Worm (Caenorhabditis elegans) whole organism, late embryonic: ENCODE data around the gene srd-68.

Experiments
- C08G9.2 ChIP-seq: sonication (generic microtip); optimal IDR thresholded peaks from 2 replicates; lab custom pipeline; 2016; ENCODE audit warnings: mild to moderate bottlenecking, missing genetic modification characterization, moderate library complexity, missing compliant biosample characterization
- C38D4.7 ChIP-seq: fragments of 200-800 bp; sonication (Bioruptor generic); optimal IDR thresholded peaks from 2 replicates; lab custom pipeline; 2018; ENCODE audit warnings: mild to moderate bottlenecking, missing genetic modification characterization, moderate library complexity, missing compliant biosample characterization
- K02D7.2 ChIP-seq: sonication (generic microtip); optimal IDR thresholded peaks from 2 replicates; lab custom pipeline; 2017; ENCODE audit warnings: mild to moderate bottlenecking, missing genetic modification characterization, missing compliant biosample characterization
- ama-1 ChIP-seq: fragments of 150-350 bp; optimal IDR thresholded peaks from 2 replicates; lab custom pipeline; 2014
- ceh-19 ChIP-seq: fragments of 200-800 bp; sonication (Bioruptor generic); optimal IDR thresholded peaks from 2 replicates; lab custom pipeline; 2018; ENCODE audit warnings: mild to moderate bottlenecking, missing genetic modification characterization, missing compliant biosample characterization
- ceh-22 ChIP-seq: sonication (generic microtip); optimal IDR thresholded peaks from 2 replicates; lab custom pipeline; 2017; ENCODE audit warnings: missing biosample characterization, missing genetic modification characterization
- ceh-30 ChIP-seq: fragments of 150-350 bp; optimal IDR thresholded peaks from 2 replicates; lab custom pipeline; 2014; ENCODE audit warnings: missing biosample characterization, missing genetic modification characterization
- ceh-31 ChIP-seq: sonication (generic microtip); optimal IDR thresholded peaks from 2 replicates; lab custom pipeline; 2016; ENCODE audit warnings: missing genetic modification characterization, missing compliant biosample characterization
- ceh-34 ChIP-seq: sonication (generic microtip); optimal IDR thresholded peaks from 2 replicates; lab custom pipeline; 2016; ENCODE audit warnings: mild to moderate bottlenecking, missing genetic modification characterization, missing compliant biosample characterization
- ceh-6 ChIP-seq: fragments of 200-800 bp; sonication (Bioruptor generic); optimal IDR thresholded peaks from 2 replicates; lab custom pipeline; 2018; ENCODE audit warnings: mild to moderate bottlenecking, missing genetic modification characterization, missing compliant biosample characterization
- ceh-9 ChIP-seq: sonication (generic microtip); optimal IDR thresholded peaks from 2 replicates; lab custom pipeline; 2016; ENCODE audit warnings: mild to moderate bottlenecking, missing genetic modification characterization, inconsistent platforms, missing compliant biosample characterization
- che-1 ChIP-seq: sonication (generic microtip); optimal IDR thresholded peaks from 2 replicates; lab custom pipeline; 2016; ENCODE audit warnings: mild to moderate bottlenecking, missing genetic modification characterization, missing compliant biosample characterization
- dmd-4 ChIP-seq: sonication (generic microtip); optimal IDR thresholded peaks from 2 replicates; lab custom pipeline; 2016; ENCODE audit warnings: borderline replicate concordance, missing genetic modification characterization, missing compliant biosample characterization
- dve-1 ChIP-seq: sonication (generic microtip); optimal IDR thresholded peaks from 2 replicates; lab custom pipeline; 2017; ENCODE audit warnings: antibody characterized with exemption, mild to moderate bottlenecking, missing genetic modification characterization, missing compliant biosample characterization
- elt-4 ChIP-seq: sonication (generic microtip); optimal IDR thresholded peaks from 2 replicates; lab custom pipeline; 2016; ENCODE audit warnings: missing genetic modification characterization, missing compliant biosample characterization
- fax-1 ChIP-seq: sonication (generic microtip); optimal IDR thresholded peaks from 2 replicates; lab custom pipeline; 2016; ENCODE audit warnings: missing genotype, missing genetic modification characterization, missing compliant biosample characterization
- gmeb-2 ChIP-seq: sonication (generic microtip); optimal IDR thresholded peaks from 2 replicates; lab custom pipeline; 2016; ENCODE audit warnings: missing genetic modification characterization, inconsistent platforms, missing compliant biosample characterization
- hlh-13 ChIP-seq: fragments of 200-800 bp; sonication (Bioruptor generic); optimal IDR thresholded peaks from 2 replicates; lab custom pipeline; 2018; ENCODE audit warnings: mild to moderate bottlenecking, missing genetic modification characterization, missing compliant biosample characterization
- hlh-30 ChIP-seq: sonication (generic microtip); optimal IDR thresholded peaks from 2 replicates; lab custom pipeline; 2017; ENCODE audit warnings: antibody characterized with exemption, missing genetic modification characterization, missing compliant biosample characterization; ENCODE audit not compliant: insufficient read depth
- hlh-8 ChIP-seq: sonication (generic microtip); optimal IDR thresholded peaks from 2 replicates; lab custom pipeline; 2016; ENCODE audit warnings: missing genotype, missing genetic modification characterization, missing compliant biosample characterization
- lim-6 ChIP-seq: sonication (generic microtip); optimal IDR thresholded peaks from 2 replicates; lab custom pipeline; 2016; ENCODE audit warnings: missing genetic modification characterization, missing compliant biosample characterization
- nfya-1 ChIP-seq: sonication (generic microtip); optimal IDR thresholded peaks from 2 replicates; lab custom pipeline; 2017; ENCODE audit warnings: missing genetic modification characterization, mild to moderate bottlenecking, missing compliant biosample characterization, antibody characterized with exemption, moderate library complexity
- nhr-11 ChIP-seq: fragments of 150-350 bp; optimal IDR thresholded peaks from 2 replicates; lab custom pipeline; 2014; ENCODE audit warnings: missing biosample characterization, missing genetic modification characterization
- npax-4 ChIP-seq: sonication (generic microtip); optimal IDR thresholded peaks from 2 replicates; lab custom pipeline; 2016; ENCODE audit warnings: missing genetic modification characterization, missing compliant biosample characterization
- odd-2 ChIP-seq: sonication (generic microtip); optimal IDR thresholded peaks from 2 replicates; lab custom pipeline; 2017; ENCODE audit warnings: antibody characterized with exemption, mild to moderate bottlenecking, missing genetic modification characterization, missing compliant biosample characterization
- pag-3 ChIP-seq: sonication (generic microtip); optimal IDR thresholded peaks from 2 replicates; lab custom pipeline; 2016; ENCODE audit warnings: missing compliant biosample characterization, missing genetic modification characterization, borderline replicate concordance
- pax-1 ChIP-seq: fragments of 150-350 bp; optimal IDR thresholded peaks from 2 replicates; lab custom pipeline; 2014; ENCODE audit warnings: missing biosample characterization, missing genetic modification characterization
- pha-4 ChIP-seq: fragments of 150-350 bp; optimal IDR thresholded peaks from 2 replicates; lab custom pipeline; 2018; ENCODE audit warnings: missing biosample characterization, missing genetic modification reagents, missing genetic modification characterization
- pqm-1 ChIP-seq: sonication (generic microtip); optimal IDR thresholded peaks from 2 replicates; lab custom pipeline; 2016; ENCODE audit warnings: missing genetic modification characterization, missing compliant biosample characterization
- pros-1 ChIP-seq: fragments of 150-350 bp; optimal IDR thresholded peaks from 2 replicates; lab custom pipeline; 2014; ENCODE audit warnings: missing biosample characterization, missing genetic modification reagents, missing genetic modification characterization
- rnt-1 ChIP-seq: sonication (generic microtip); optimal IDR thresholded peaks from 2 replicates; lab custom pipeline; 2016; ENCODE audit warnings: missing genetic modification characterization, missing compliant biosample characterization
- tbx-2 ChIP-seq: sonication (generic microtip); optimal IDR thresholded peaks from 2 replicates; lab custom pipeline; 2016; ENCODE audit warnings: missing genetic modification characterization, missing compliant biosample characterization
- tbx-7 ChIP-seq: sonication (generic microtip); optimal IDR thresholded peaks from 2 replicates; lab custom pipeline; 2016; ENCODE audit warnings: missing genotype, missing genetic modification characterization, missing compliant biosample characterization
- ttx-3 ChIP-seq: sonication (generic microtip); optimal IDR thresholded peaks from 2 replicates; lab custom pipeline; 2016; ENCODE audit warnings: missing genetic modification reagents, missing genetic modification characterization, missing compliant biosample characterization
- unc-55 ChIP-seq: sonication (generic microtip); optimal IDR thresholded peaks from 2 replicates; lab custom pipeline; 2017; ENCODE audit warnings: missing biosample characterization, missing genetic modification reagents, missing genetic modification characterization
- zip-5 ChIP-seq: sonication (generic microtip); optimal IDR thresholded peaks from 2 replicates; lab custom pipeline; 2016; ENCODE audit warnings: missing genetic modification characterization, missing compliant biosample characterization

Gene srd-68

DNA sequence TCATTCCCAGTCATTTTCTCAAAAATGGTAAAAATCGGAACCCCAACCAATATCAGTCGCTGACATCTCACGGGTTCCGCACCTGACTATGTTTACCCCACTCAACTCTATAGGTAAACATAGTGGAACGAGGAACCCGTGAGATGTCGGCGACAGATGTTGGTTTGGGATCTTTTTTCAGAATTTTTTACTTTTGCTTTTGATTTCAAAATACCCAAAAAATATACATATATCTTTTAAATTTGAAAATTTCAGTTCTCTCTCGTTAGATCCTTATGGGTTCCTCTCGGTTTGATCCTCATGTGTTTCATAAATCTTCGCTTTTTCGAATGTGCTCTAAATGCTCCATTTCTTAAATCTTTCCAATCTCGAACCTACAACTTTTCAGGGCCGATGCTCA is 29.0 kb downstream of the srd-68 start, which contains the start of gene srw-23:
Gene srw-23 (plus strand): TSS at position 301 of the 400 bp plus-strand sequence.
- TF ChIP-seq C08G9.2 (tag; lab: Kevin White, UChicago) (no peak), pros-1 (tag; lab: Kevin White, UChicago) (no peak), elt-4 (tag; lab: Kevin White, UChicago) (no peak), gmeb-2 (tag; lab: Kevin White, UChicago) (no peak), ceh-19 (GFP tag; lab: Kevin White, UChicago) (no peak), pag-3 (tag; lab: Kevin White, UChicago) (no peak), lim-6 (no peak)
- TF ChIP-seq, all 69 proteins: peak for 0

DNA sequence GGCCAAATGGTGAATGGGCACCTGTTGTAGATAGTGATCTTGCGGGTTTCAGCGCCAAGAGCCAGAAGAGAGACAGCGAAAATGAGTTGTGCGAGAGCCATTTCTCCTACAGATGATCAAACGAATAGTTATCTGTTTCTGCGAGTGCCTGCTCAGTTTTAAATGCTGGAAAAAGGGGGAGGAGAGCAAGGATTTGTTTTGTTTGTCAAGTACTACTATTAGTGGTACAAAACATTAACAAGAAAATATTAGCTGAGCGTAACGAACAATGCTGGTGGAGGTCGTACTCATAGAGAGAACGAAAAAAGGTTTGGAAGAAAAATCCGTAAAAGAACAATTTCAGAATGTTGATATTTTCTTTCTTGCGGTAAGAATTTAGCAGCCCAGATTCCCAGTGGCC is 31.2 kb downstream of the srd-68 start, which contains the start of gene thn-4:
Gene thn-4 (minus strand): TSS at position 101 of the 400 bp plus-strand sequence.
- TF ChIP-seq unc-55 (GFP tag; lab: Kevin White, UChicago), result no peak
- no peak for TF ChIP-seq che-1 (tag; lab: Kevin White, UChicago)
- no peak for TF ChIP-seq ceh-9
- no peak for TF ChIP-seq ceh-30 (tag; lab: Kevin White, UChicago)
- TF ChIP-seq hlh-13 (GFP tag; lab: Kevin White, UChicago), result no peak
- no peak for TF ChIP-seq rnt-1 (tag; lab: Kevin White, UChicago)
- TF ChIP-seq ttx-3, result no peak
- no peak for TF ChIP-seq K02D7.2 (tag; lab: Kevin White, UChicago)
- no peak for TF ChIP-seq pax-1

ce11 chrV:16869740-16870139 is 32.9 kb downstream of the srd-68 start, which contains the start of gene clec-33:
clec-33 (minus strand) TSS chrV:16869840.
- no peak for TF ChIP-seq tbx-7 (tag; lab: Kevin White, UChicago)
- no peak for TF ChIP-seq nfya-1 (tag; lab: Kevin White, UChicago)
- TF ChIP-seq pha-4, result no peak
- no peak for TF ChIP-seq tbx-2 (tag; lab: Kevin White, UChicago)
- no peak for TF ChIP-seq lim-6
- TF ChIP-seq ceh-9, result no peak
- no peak for TF ChIP-seq dve-1
- TF ChIP-seq hlh-8 (tag; lab: Kevin White, UChicago), result no peak
- no peak for TF ChIP-seq pqm-1 (tag; lab: Kevin White, UChicago)
- TF ChIP-seq C08G9.2 (tag; lab: Kevin White, UChicago), result no peak
- no peak for TF ChIP-seq ama-1
- no peak for TF ChIP-seq fax-1
- TF ChIP-seq ceh-6 (GFP tag; lab: Kevin White, UChicago), result no peak
- TF ChIP-seq zip-5 (tag; lab: Kevin White, UChicago), result no peak
- TF ChIP-seq dmd-4 (tag; lab: Kevin White, UChicago), result no peak
- TF ChIP-seq hlh-30 (tag; lab: Kevin White, UChicago), result no peak
- no peak for TF ChIP-seq hlh-13 (GFP tag; lab: Kevin White, UChicago)
- TF ChIP-seq npax-4, result no peak

DNA sequence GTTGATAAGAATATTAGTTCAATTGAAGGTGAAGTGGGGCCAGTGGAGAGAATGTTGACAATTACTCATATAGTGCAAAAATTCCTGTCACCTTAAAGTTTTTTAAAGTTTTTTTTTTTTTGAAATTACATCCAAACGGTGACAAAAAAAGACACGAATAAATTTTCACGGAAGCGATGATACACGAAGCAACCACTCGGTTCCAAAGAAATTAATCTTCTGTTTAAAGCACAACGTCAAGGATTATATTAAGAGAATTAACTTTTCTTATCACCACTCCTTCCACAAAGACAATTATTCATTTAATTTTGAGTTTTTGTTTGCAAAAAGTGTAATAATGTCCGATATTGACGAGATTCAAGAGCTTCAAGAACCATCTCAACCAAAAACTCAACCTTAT is 37.2 kb downstream of the srd-68 start, which contains the start of gene clec-28:
Gene clec-28 (plus strand): TSS at position 301 of the 400 bp plus-strand sequence.
- TF ChIP-seq ceh-30 (tag; lab: Kevin White, UChicago), result no peak
- no peak for TF ChIP-seq fax-1
- TF ChIP-seq ceh-31 (tag; lab: Kevin White, UChicago), result no peak
- TF ChIP-seq gmeb-2 (tag; lab: Kevin White, UChicago), result no peak
- TF ChIP-seq ceh-34 (tag; lab: Kevin White, UChicago), result no peak
- TF ChIP-seq odd-2 (tag; lab: Kevin White, UChicago), result no peak
- no peak for TF ChIP-seq ceh-22 (tag; lab: Kevin White, UChicago)
- no peak for TF ChIP-seq C38D4.7
- TF ChIP-seq dve-1, result no peak
- TF ChIP-seq unc-55 (GFP tag; lab: Kevin White, UChicago), result no peak
- no peak for TF ChIP-seq ceh-19 (GFP tag; lab: Kevin White, UChicago)
- no peak for TF ChIP-seq nhr-11 (tag; lab: Kevin White, UChicago)
